Worm (Caenorhabditis elegans) whole organism, late embryonic: ENCODE data around the gene dgk-3.

Experiments
- ceh-34 ChIP-seq: sonication (generic microtip); optimal IDR thresholded peaks from 2 replicates; lab custom pipeline; 2016; ENCODE audit warnings: mild to moderate bottlenecking, missing genetic modification characterization, missing compliant biosample characterization
- elt-2 ChIP-seq: sonication (generic microtip); optimal IDR thresholded peaks from 2 replicates; lab custom pipeline; 2016; ENCODE audit warnings: missing genetic modification reagents, missing genetic modification characterization, missing compliant biosample characterization
- nhr-11 ChIP-seq: fragments of 150-350 bp; optimal IDR thresholded peaks from 2 replicates; lab custom pipeline; 2014; ENCODE audit warnings: missing biosample characterization, missing genetic modification characterization
- sox-2 ChIP-seq: fragments of 200-800 bp; sonication (Bioruptor generic); IDR thresholded peaks from 2 replicates; pipeline ENCODE4 v1.3.6; 2022; ENCODE audit warnings: missing genetic modification reagents, missing genetic modification characterization, missing compliant biosample characterization

- TF ChIP-seq ceh-34 (tag; lab: Kevin White, UChicago), result no peak
- no peak for TF ChIP-seq nhr-11 (tag; lab: Kevin White, UChicago)
- TF ChIP-seq elt-2 (tag; lab: Kevin White, UChicago), result no peak
- no peak for TF ChIP-seq sox-2
Observed at ce11 chrIII:9143911-9144310, 19.0 kb upstream of the dgk-3 start, which contains the start of gene ZK512.11.
